Worm (Caenorhabditis elegans): Measurements from ENCODE around the gene T07C12.10.

DNA sequence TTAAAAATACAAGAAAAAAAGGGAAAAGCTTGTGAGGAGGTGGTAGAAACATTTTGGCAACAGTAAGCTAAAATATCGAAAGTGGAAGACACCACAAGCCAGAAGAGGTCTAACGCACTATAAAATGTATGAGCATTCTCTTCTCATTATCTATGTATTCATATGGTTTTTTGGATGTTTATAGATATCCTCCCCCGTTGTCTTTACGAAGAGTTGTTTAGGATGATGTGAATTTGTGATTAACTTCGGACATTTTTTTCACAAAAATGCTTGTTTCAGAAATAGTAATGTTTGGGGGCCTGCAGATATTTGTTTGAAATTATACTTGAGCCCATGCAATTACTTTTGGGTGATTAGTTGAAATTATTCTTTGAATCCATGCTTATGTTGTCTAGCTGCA lies 45.3 kb downstream of the T07C12.10 start, which contains the start of gene mec-9:
- TF ChIP-seq him-1 (tag; optimal IDR thresholded peaks at IDR 0.05) (no peak), W03F9.2 (tag; optimal IDR thresholded peaks at IDR 0.05) (no peak), dao-5 (tag; optimal IDR thresholded peaks at IDR 0.05) (no peak)
